Worm (Caenorhabditis elegans) whole organism, young adult: Measurements from ENCODE around the gene F35H8.12.

Experiments
- D2030.7 ChIP-seq: fragments of 200-800 bp; sonication (Bioruptor generic); IDR thresholded peaks from 2 replicates; pipeline ENCODE4 v1.3.6; 2022; ENCODE audit warnings: missing genetic modification reagents, missing genetic modification characterization, missing compliant biosample characterization
- F22D6.2 ChIP-seq: sonication (generic microtip); optimal IDR thresholded peaks from 2 replicates; lab custom pipeline; 2016; ENCODE audit warnings: mild to moderate bottlenecking, missing genetic modification characterization, missing compliant biosample characterization
- F33H1.4 ChIP-seq: fragments of 200-800 bp; sonication (Bioruptor generic); IDR thresholded peaks from 2 replicates; pipeline ENCODE4 v1.3.6; 2022; ENCODE audit warnings: missing genetic modification reagents, missing genetic modification characterization, missing compliant biosample characterization
- F57A8.1 ChIP-seq: fragments of 200-800 bp; sonication (Bioruptor generic); optimal IDR thresholded peaks from 2 replicates; lab custom pipeline; 2018; ENCODE audit warnings: mild to moderate bottlenecking, missing genetic modification characterization, moderate library complexity, missing compliant biosample characterization
- K11D2.4 ChIP-seq: fragments of 200-800 bp; sonication (Bioruptor generic); IDR thresholded peaks from 2 replicates; pipeline ENCODE4 v1.3.6; 2022; ENCODE audit warnings: missing genetic modification reagents, missing genetic modification characterization, missing compliant biosample characterization
- T07F8.4 ChIP-seq: sonication (generic microtip); optimal IDR thresholded peaks from 2 replicates; lab custom pipeline; 2016; ENCODE audit warnings: mild to moderate bottlenecking, missing genetic modification characterization, moderate library complexity, missing compliant biosample characterization
- T26A5.8 ChIP-seq: sonication (generic microtip); optimal IDR thresholded peaks from 2 replicates; lab custom pipeline; 2016; ENCODE audit warnings: missing genetic modification characterization, missing compliant biosample characterization
- Y56A3A.18 ChIP-seq: fragments of 200-800 bp; sonication (Bioruptor generic); IDR thresholded peaks from 2 replicates; pipeline ENCODE4 v1.3.6; 2022; ENCODE audit warnings: missing genetic modification reagents, missing genetic modification characterization, missing compliant biosample characterization
- ZK185.1 ChIP-seq: sonication (generic microtip); optimal IDR thresholded peaks from 2 replicates; lab custom pipeline; 2016; ENCODE audit warnings: mild to moderate bottlenecking, missing genetic modification characterization, missing compliant biosample characterization; ENCODE audit not compliant: poor library complexity, severe bottlenecking
- akir-1 ChIP-seq: fragments of 200-800 bp; sonication (Bioruptor generic); optimal IDR thresholded peaks from 2 replicates; lab custom pipeline; 2018; ENCODE audit warnings: mild to moderate bottlenecking, missing genetic modification characterization, moderate library complexity, missing compliant biosample characterization
- ama-1 ChIP-seq, 3 experiments: fragments of 150-350 bp in 1 of 3; sonication (generic microtip) in 2 of 3; optimal IDR thresholded peaks; 2 replicates each; lab custom pipeline; 2014 to 2018; ENCODE audit warnings: missing biosample characterization in 2 of 3, missing genetic modification characterization in 2 of 3, missing genetic modification reagents in 2 of 3
- aptf-3 ChIP-seq: fragments of 200-800 bp; sonication (Bioruptor generic); IDR thresholded peaks from 2 replicates; pipeline ENCODE4 v1.3.6; 2022; ENCODE audit warnings: missing genetic modification characterization, missing compliant biosample characterization
- athp-1 ChIP-seq: sonication (generic microtip); optimal IDR thresholded peaks from 2 replicates; lab custom pipeline; 2017; ENCODE audit warnings: mild to moderate bottlenecking, missing genetic modification characterization, missing compliant biosample characterization
- ccch-3 ChIP-seq: fragments of 200-800 bp; sonication (Bioruptor generic); optimal IDR thresholded peaks from 2 replicates; lab custom pipeline; 2018; ENCODE audit warnings: mild to moderate bottlenecking, missing genetic modification characterization, missing compliant biosample characterization
- chd-7 ChIP-seq: sonication (generic microtip); optimal IDR thresholded peaks from 2 replicates; lab custom pipeline; 2016; ENCODE audit warnings: mild to moderate bottlenecking, missing genetic modification characterization, moderate library complexity, missing compliant biosample characterization
- die-1 ChIP-seq: sonication (generic microtip); optimal IDR thresholded peaks from 2 replicates; lab custom pipeline; 2016; ENCODE audit warnings: missing genotype, mild to moderate bottlenecking, missing genetic modification characterization, missing compliant biosample characterization
- dox-1 ChIP-seq: fragments of 200-800 bp; sonication (Bioruptor generic); IDR thresholded peaks from 2 replicates; pipeline ENCODE4 v1.3.6; 2022; ENCODE audit warnings: missing genetic modification reagents, missing genetic modification characterization, missing compliant biosample characterization
- egrh-3 ChIP-seq: fragments of 200-800 bp; sonication (Bioruptor generic); IDR thresholded peaks from 2 replicates; pipeline ENCODE4 v1.3.6; 2022; ENCODE audit warnings: missing genetic modification reagents, missing genetic modification characterization, missing compliant biosample characterization
- ekl-4 ChIP-seq: fragments of 200-800 bp; sonication (Bioruptor generic); IDR thresholded peaks from 2 replicates; pipeline ENCODE4 v1.3.6; 2022; ENCODE audit warnings: missing genetic modification reagents, missing genetic modification characterization, missing compliant biosample characterization
- him-1 ChIP-seq: sonication (generic microtip); optimal IDR thresholded peaks from 2 replicates; lab custom pipeline; 2016; ENCODE audit warnings: missing genotype, missing genetic modification reagents, missing genetic modification characterization, missing compliant biosample characterization
- hmg-1.2 ChIP-seq: fragments of 200-800 bp; sonication (Bioruptor generic); IDR thresholded peaks from 2 replicates; pipeline ENCODE4 v1.3.6; 2022; ENCODE audit warnings: missing genetic modification reagents, missing genetic modification characterization, missing compliant biosample characterization
- let-526 ChIP-seq: fragments of 200-800 bp; sonication (Bioruptor generic); IDR thresholded peaks from 2 replicates; pipeline ENCODE4 v1.3.6; 2022; ENCODE audit warnings: missing genetic modification reagents, missing genetic modification characterization, missing compliant biosample characterization
- let-607 ChIP-seq, 2 experiments: fragments of 200-800 bp in 1 of 2; sonication (Bioruptor generic) in 1 of 2; sonication (generic microtip) in 1 of 2; optimal IDR thresholded peaks; 2 replicates each; lab custom pipeline; 2016 to 2018; ENCODE audit warnings: mild to moderate bottlenecking in 2 of 2, missing compliant biosample characterization in 2 of 2, missing genetic modification characterization in 2 of 2, moderate library complexity in 2 of 2, missing genotype in 1 of 2
- lin-40 ChIP-seq: sonication (generic microtip); optimal IDR thresholded peaks from 2 replicates; lab custom pipeline; 2016; ENCODE audit warnings: missing genetic modification characterization, mild to moderate bottlenecking, missing compliant biosample characterization, missing genotype, missing genetic modification reagents
- lir-1 ChIP-seq: fragments of 200-800 bp; sonication (Bioruptor generic); conservative IDR thresholded peaks from 2 replicates; pipeline ENCODE4 v1.3.6; 2022; ENCODE audit warnings: missing genetic modification reagents, missing genetic modification characterization, missing compliant biosample characterization
- madf-10 ChIP-seq: sonication (generic microtip); optimal IDR thresholded peaks from 2 replicates; lab custom pipeline; 2016; ENCODE audit warnings: mild to moderate bottlenecking, missing genetic modification characterization, missing compliant biosample characterization
- madf-3 ChIP-seq: fragments of 200-800 bp; sonication (Bioruptor generic); IDR thresholded peaks from 2 replicates; pipeline ENCODE4 v1.3.6; 2022; ENCODE audit warnings: missing genetic modification reagents, missing genetic modification characterization, missing compliant biosample characterization
- madf-6 ChIP-seq: fragments of 200-800 bp; sonication (Bioruptor generic); IDR thresholded peaks from 2 replicates; pipeline ENCODE4 v1.3.6; 2022; ENCODE audit warnings: missing genetic modification reagents, missing genetic modification characterization, missing compliant biosample characterization
- madf-8 ChIP-seq: fragments of 200-800 bp; sonication (Bioruptor generic); conservative IDR thresholded peaks from 2 replicates; pipeline ENCODE4 v1.3.6; 2022; ENCODE audit warnings: missing genetic modification reagents, missing genetic modification characterization, missing compliant biosample characterization
- nfyb-1 ChIP-seq: fragments of 200-800 bp; sonication (Bioruptor generic); IDR thresholded peaks from 2 replicates; pipeline ENCODE4 v1.3.6; 2022; ENCODE audit warnings: missing genetic modification reagents, missing genetic modification characterization, missing compliant biosample characterization
- nhr-120 ChIP-seq: fragments of 200-800 bp; sonication (Bioruptor generic); IDR thresholded peaks from 2 replicates; pipeline ENCODE4 v1.3.6; 2022; ENCODE audit warnings: missing genetic modification characterization, missing compliant biosample characterization
- nhr-80 ChIP-seq: sonication (generic microtip); optimal IDR thresholded peaks from 2 replicates; lab custom pipeline; 2016; ENCODE audit warnings: missing genetic modification characterization, missing compliant biosample characterization
- sdz-38 ChIP-seq: sonication (generic microtip); optimal IDR thresholded peaks from 2 replicates; lab custom pipeline; 2016; ENCODE audit warnings: missing genotype, missing genetic modification characterization, missing compliant biosample characterization
- snpc-3.4 ChIP-seq: sonication (generic microtip); optimal IDR thresholded peaks from 2 replicates; lab custom pipeline; 2017; ENCODE audit warnings: missing genetic modification characterization, mild to moderate bottlenecking, missing compliant biosample characterization, antibody characterized with exemption, moderate library complexity, missing genotype, missing genetic modification reagents
- snpc-4 ChIP-seq, 5 experiments: fragments of 150-350 bp in 1 of 5; sonication (generic microtip) in 4 of 5; optimal IDR thresholded peaks; 2 replicates each; lab custom pipeline; 2014 to 2018; ENCODE audit warnings: missing genetic modification characterization in 5 of 5, missing biosample characterization in 3 of 5, antibody characterized with exemption in 2 of 5, mild to moderate bottlenecking in 2 of 5, missing compliant biosample characterization in 2 of 5, missing genotype in 2 of 5, moderate library complexity in 2 of 5, missing genetic modification reagents in 1 of 5
- unc-62 ChIP-seq: fragments of 150-350 bp; optimal IDR thresholded peaks from 2 replicates; lab custom pipeline; 2014; ENCODE audit warnings: missing biosample characterization, missing genetic modification reagents, missing genetic modification characterization
- xnd-1 ChIP-seq: sonication (generic microtip); optimal IDR thresholded peaks from 2 replicates; lab custom pipeline; 2016; ENCODE audit warnings: missing genotype, missing genetic modification reagents, missing genetic modification characterization, missing compliant biosample characterization
- zfh-2 ChIP-seq: fragments of 200-800 bp; sonication (Bioruptor generic); conservative IDR thresholded peaks from 2 replicates; pipeline ENCODE4 v1.3.6; 2022; ENCODE audit warnings: missing genetic modification reagents, missing genetic modification characterization, missing compliant biosample characterization
- ztf-6 ChIP-seq: fragments of 200-800 bp; sonication (Bioruptor generic); IDR thresholded peaks from 2 replicates; pipeline ENCODE4 v1.3.6; 2022; ENCODE audit warnings: missing genetic modification reagents, missing genetic modification characterization, missing compliant biosample characterization

F35H8.12 gene

DNA sequence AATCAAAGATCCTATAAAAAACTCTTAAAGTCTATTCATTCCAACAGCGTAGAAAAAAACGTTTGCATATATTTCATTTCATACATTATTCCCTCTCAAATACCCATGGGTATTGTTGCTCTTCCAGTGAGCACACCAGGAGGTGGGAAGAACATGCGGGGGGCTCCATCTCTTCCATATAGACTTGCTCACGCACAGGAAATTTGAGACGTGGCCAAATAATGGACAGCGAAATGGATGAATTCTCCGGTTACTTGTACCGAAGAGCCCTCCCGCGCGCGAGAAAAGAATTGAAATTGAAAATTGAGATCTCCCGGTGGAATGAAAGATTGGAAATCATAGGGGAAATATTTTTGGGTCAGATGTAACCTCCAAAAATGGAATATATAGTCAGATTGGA lies 26.0 kb downstream of the F35H8.12 start:
- TF ChIP-seq zfh-2 (GFP tag; lab: Robert Waterston, UW) (no peak), Y56A3A.18 (GFP tag; lab: Robert Waterston, UW) (no peak), hmg-1.2 (GFP tag; lab: Robert Waterston, UW) (no peak), nfyb-1 (0 out of 2 replicates have a peak, but pooled peaks have one; percentile 33)
- TF ChIP-seq, all 124 proteins: peak for 1

DNA sequence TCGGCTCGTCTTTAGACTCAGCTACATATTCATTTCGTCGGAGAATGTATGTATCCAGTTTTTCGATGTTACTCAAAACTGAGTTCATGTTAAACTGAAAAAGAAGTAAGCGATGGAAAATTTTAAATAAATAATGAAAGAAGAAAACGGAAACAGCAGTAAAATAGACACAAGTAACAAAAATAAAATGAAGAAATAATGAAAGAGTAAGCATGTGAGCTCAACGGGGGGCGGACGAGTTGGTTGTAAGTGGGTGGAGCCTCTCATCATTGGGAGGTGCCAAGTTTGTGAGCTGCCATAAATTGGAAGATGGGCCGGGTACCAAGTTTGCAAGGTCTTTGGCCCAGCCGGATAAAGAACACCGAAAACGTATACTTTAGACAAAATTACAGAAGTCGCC lies 31.8 kb downstream of the F35H8.12 start, which contains the start of gene wee-1.1:
Gene wee-1.1, minus strand, starts transcription at position 101 of the 400 bp plus-strand sequence.
- no peak for TF ChIP-seq egrh-3
- TF ChIP-seq F22D6.2 (tag; lab: Kevin White, UChicago): no peak
- TF ChIP-seq T07F8.4: no peak
- TF ChIP-seq akir-1 (GFP tag; lab: Kevin White, UChicago): no peak
- no peak for TF ChIP-seq F57A8.1 (GFP tag; lab: Kevin White, UChicago)
- TF ChIP-seq die-1 (tag; lab: Kevin White, UChicago): no peak
- TF ChIP-seq ztf-6: no peak
- no peak for TF ChIP-seq him-1 (tag; lab: Kevin White, UChicago)
- no peak for TF ChIP-seq hmg-1.2 (GFP tag; lab: Robert Waterston, UW)
- no peak for TF ChIP-seq ZK185.1 (tag; lab: Kevin White, UChicago)
- no peak for TF ChIP-seq ekl-4 (GFP tag; lab: Robert Waterston, UW)
- no peak for TF ChIP-seq lin-40 (tag; lab: Kevin White, UChicago)
- no peak for TF ChIP-seq nhr-120 (GFP tag; lab: Robert Waterston, UW)
- no peak for TF ChIP-seq ccch-3 (GFP tag; lab: Kevin White, UChicago)
- no peak for TF ChIP-seq ama-1 (optimal IDR thresholded peaks at IDR 0.05; lab: Kevin White, UChicago)
- TF ChIP-seq ama-1 (GFP tag; optimal IDR thresholded peaks at IDR 0.05; lab: Kevin White, UChicago): no peak
- TF ChIP-seq athp-1 (tag; lab: Kevin White, UChicago): no peak
- TF ChIP-seq, all 124 proteins: peak for 0

- TF ChIP-seq madf-6 (GFP tag; lab: Robert Waterston, UW): no peak
- TF ChIP-seq T26A5.8 (tag; lab: Kevin White, UChicago): no peak
- peak; percentile 5 for TF ChIP-seq nhr-80 (tag; lab: Kevin White, UChicago)
These were observed 35.1 kb downstream of the F35H8.12 start, which contains the start of gene ugt-58 for ce11 chrII:9586734-9587209. ugt-58 (minus strand) TSS chrII:9586784.

ce11 chrII:9589667-9590066 lies 38.0 kb downstream of the F35H8.12 start, which contains the start of gene eral-1:
eral-1 (minus strand) TSS chrII:9589767.
- TF ChIP-seq madf-8 (GFP tag; lab: Robert Waterston, UW) (no peak), unc-62 (GFP tag; lab: Kevin White, UChicago) (no peak)

DNA sequence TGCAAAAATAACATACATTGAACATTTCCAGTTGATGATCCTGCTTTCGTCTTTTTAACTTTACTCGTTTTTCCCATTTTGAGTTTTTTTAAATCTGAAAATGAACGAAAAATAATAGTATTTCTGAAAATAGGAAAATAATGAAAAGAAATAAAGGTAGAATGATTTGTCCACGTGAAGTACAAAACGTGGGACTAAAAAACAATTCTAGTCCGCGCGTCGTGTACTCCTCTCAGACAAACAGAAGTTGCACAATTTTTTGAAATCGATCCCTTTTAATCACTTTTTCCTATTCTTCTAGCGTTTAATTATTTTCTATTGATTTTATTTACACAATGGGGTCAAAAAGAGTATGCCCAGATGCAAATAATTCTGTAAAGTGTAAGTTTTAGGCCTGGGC lies 39.4 kb downstream of the F35H8.12 start, which contains the start of the genes E02H1.1 and tag-124:
Gene E02H1.1, minus strand, starts transcription at position 94 of the 400 bp plus-strand sequence.
Gene tag-124, plus strand, starts transcription at position 222 of the 400 bp plus-strand sequence.
- peak; percentile 32 for TF ChIP-seq madf-10
- TF ChIP-seq chd-7: peak; percentile 29
- peak; percentile 2 for TF ChIP-seq xnd-1 (tag; lab: Kevin White, UChicago)
- TF ChIP-seq aptf-3 (GFP tag; lab: Robert Waterston, UW): no peak
- TF ChIP-seq let-526 (GFP tag; lab: Robert Waterston, UW): no peak
- 0 out of 2 replicates have a peak, but pooled peaks have one; percentile 49 for TF ChIP-seq madf-3 (GFP tag; lab: Robert Waterston, UW)
- peak; percentile 60 for TF ChIP-seq snpc-3.4 (tag; lab: Kevin White, UChicago)
- TF ChIP-seq F33H1.4 (GFP tag; lab: Robert Waterston, UW): peak; percentile 57
- peak; percentile 33 for TF ChIP-seq akir-1 (GFP tag; lab: Kevin White, UChicago)
- TF ChIP-seq ztf-6: 0 out of 2 replicates have a peak, but pooled peaks have one; percentile 34
- TF ChIP-seq D2030.7: no peak
- no peak for TF ChIP-seq snpc-4 (GFP tag; optimal IDR thresholded peaks at IDR 0.05; lab: Kevin White, UChicago)
- TF ChIP-seq snpc-4 (tag; optimal IDR thresholded peaks at IDR 0.05; lab: Kevin White, UChicago): peak in 2 of 4 experiments; percentile 22 to 29
- TF ChIP-seq dox-1 (GFP tag; lab: Robert Waterston, UW): peak; percentile 37; the same call in 1 of the 2 replicates
- peak; percentile 29; the same call in 1 of the 2 replicates for TF ChIP-seq madf-8 (GFP tag; lab: Robert Waterston, UW)
- peak in 1 of 2 experiments; percentile 62 for TF ChIP-seq let-607 (tag; optimal IDR thresholded peaks at IDR 0.05; lab: Kevin White, UChicago)
- TF ChIP-seq nhr-80 (tag; lab: Kevin White, UChicago): no peak
- TF ChIP-seq lin-40 (tag; lab: Kevin White, UChicago): peak; percentile 70
- TF ChIP-seq sdz-38: no peak
- TF ChIP-seq lir-1: peak; percentile 50; the same call in 1 of the 2 replicates
- peak; percentile 76; the same call in 1 of the 2 replicates for TF ChIP-seq K11D2.4 (GFP tag; lab: Robert Waterston, UW)
- peak; percentile 5 for TF ChIP-seq ccch-3 (GFP tag; lab: Kevin White, UChicago)
